Fruit fly (Drosophila melanogaster): ENCODE results near the gene CG16753.
A peak's percentile ranks its signal among the peaks of the same experiment; 100 is the strongest.

Gene CG16753

dm6 chr3L:3081146-3081872 is 26.4 kb downstream of the CG16753 start (continued):
- TF ChIP-seq CG6276 (GFP tag; optimal IDR thresholded peaks at IDR 0.05) = peak; percentile 99
- TF ChIP-seq CG6854 (GFP tag; optimal IDR thresholded peaks at IDR 0.05) = peak; percentile 99
- peak; percentile 96 for TF ChIP-seq ss (GFP tag; optimal IDR thresholded peaks at IDR 0.05)
- peak; percentile 86 for TF ChIP-seq Blimp-1 (GFP tag; optimal IDR thresholded peaks at IDR 0.05)
- peak; percentile 99 for TF ChIP-seq CG8119 (GFP tag; IDR thresholded peaks at IDR 0.05)
- TF ChIP-seq Hr4 (GFP tag; optimal IDR thresholded peaks at IDR 0.05) = peak; percentile 99
- TF ChIP-seq CG4318 (GFP tag; optimal IDR thresholded peaks at IDR 0.05) = peak; percentile 98
- TF ChIP-seq CG8319 (GFP tag; optimal IDR thresholded peaks at IDR 0.05) = peak; percentile 97
- peak; percentile 98 for TF ChIP-seq Lpt (GFP tag; optimal IDR thresholded peaks at IDR 0.05)

DNA sequence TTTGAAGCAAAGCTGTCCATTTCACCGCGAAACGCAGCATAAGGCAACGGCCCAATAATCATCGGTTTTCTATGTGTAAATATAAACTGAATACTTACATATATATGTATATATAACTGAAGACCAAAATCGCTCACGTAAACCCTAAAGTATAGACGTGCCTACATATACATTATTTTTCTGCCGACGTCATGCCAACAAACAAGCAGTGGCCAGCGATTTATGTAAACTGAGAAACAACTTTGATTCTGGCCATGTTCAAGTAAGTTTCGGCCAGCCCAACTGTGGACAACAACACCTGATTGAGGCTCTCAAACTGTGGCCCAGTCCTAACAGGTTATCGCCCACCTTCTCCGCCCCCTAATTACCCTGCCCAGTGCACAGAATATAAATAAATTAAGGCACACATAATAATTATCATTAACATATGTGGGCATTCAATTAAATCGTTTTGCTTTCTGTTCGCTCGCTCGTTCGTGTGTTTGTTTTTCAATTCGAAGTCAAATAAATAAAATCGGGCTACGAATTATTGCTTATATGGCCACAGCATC is 27.2 kb downstream of the CG16753 start:
- peak; percentile 77 for TF ChIP-seq svp (GFP tag)
- TF ChIP-seq fkh (GFP tag; optimal IDR thresholded peaks at IDR 0.05) = peak; percentile 49
- no peak for TF ChIP-seq salr (GFP tag; optimal IDR thresholded peaks at IDR 0.05)

DNA sequence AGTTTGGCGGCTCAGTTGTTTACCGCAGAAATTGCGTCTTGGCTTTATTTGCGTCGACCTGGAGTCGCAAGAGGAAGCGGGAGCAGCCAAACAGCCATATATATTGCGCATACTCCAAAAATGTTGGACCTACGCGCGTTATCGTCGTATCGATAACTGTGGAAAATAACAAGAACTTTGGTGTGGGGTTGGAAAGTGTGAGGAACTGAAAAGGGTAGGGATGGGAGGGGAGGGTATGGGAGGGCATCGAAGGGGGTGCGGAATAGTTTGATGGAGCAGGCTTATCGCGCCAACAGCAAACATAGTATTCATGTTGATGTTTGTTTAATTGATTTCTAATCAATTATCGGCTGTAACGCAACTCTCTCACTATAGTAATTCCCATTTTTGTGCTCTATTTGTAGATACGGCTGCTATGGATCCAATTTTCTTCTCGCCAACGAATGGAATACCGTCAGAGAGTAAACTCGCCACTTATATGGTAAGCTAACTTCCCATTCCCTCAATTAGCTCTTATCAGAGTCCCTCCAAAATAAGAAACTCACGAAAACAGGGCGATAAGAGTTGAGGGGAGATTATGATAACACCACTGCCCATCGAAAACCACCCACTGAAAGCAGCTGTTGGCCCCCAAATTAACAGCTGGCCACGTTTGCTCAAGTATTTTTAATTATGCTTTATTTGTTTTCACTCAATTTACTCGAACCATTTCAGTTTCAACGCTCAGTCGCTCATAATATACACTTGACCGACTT is 28.6 kb downstream of the CG16753 start:
- TF ChIP-seq vri (GFP tag; optimal IDR thresholded peaks at IDR 0.05) = peak; percentile 48
- TF ChIP-seq fkh (GFP tag; optimal IDR thresholded peaks at IDR 0.05) = peak; percentile 92
- TF ChIP-seq Sox14 (GFP tag; optimal IDR thresholded peaks at IDR 0.05) = no peak

dm6 chr3L:3089012-3089411 is 34.1 kb downstream of the CG16753 start:
- TF ChIP-seq CG6276 (GFP tag; optimal IDR thresholded peaks at IDR 0.05) = no peak
- no peak for TF ChIP-seq salr (GFP tag; optimal IDR thresholded peaks at IDR 0.05)
- TF ChIP-seq net (GFP tag; optimal IDR thresholded peaks at IDR 0.05) = no peak
- TF ChIP-seq CG9139 (GFP tag; optimal IDR thresholded peaks at IDR 0.05) = no peak
- TF ChIP-seq CG15336 (GFP tag; IDR thresholded peaks at IDR 0.05) = no peak
- TF ChIP-seq Smox (GFP tag; optimal IDR thresholded peaks at IDR 0.05) = no peak

- no peak for TF ChIP-seq CG31627 (GFP tag; optimal IDR thresholded peaks at IDR 0.05)
- peak; percentile 43 for TF ChIP-seq cyc (GFP tag; optimal IDR thresholded peaks at IDR 0.05)
- TF ChIP-seq spab (GFP tag; optimal IDR thresholded peaks at IDR 0.05) = no peak
- TF ChIP-seq svp (GFP tag) = no peak
- no peak for TF ChIP-seq pdm3 (GFP tag; optimal IDR thresholded peaks at IDR 0.05)
- no peak for TF ChIP-seq OdsH (GFP tag; optimal IDR thresholded peaks at IDR 0.05)
- TF ChIP-seq vri (GFP tag; optimal IDR thresholded peaks at IDR 0.05) = peak; percentile 25
- TF ChIP-seq Met (GFP tag; optimal IDR thresholded peaks at IDR 0.05) = no peak
- TF ChIP-seq CG6792 (GFP tag; optimal IDR thresholded peaks at IDR 0.05) = peak; percentile 17
- peak; percentile 7 for TF ChIP-seq CG3032 (tag; optimal IDR thresholded peaks at IDR 0.05)
- TF ChIP-seq CG6163 (GFP tag; IDR thresholded peaks at IDR 0.05) = peak; percentile 48; the same call in 1 of the 3 replicates
- TF ChIP-seq CG10631 (GFP tag; optimal IDR thresholded peaks at IDR 0.05) = peak; percentile 16
- TF ChIP-seq CG15336 (GFP tag; IDR thresholded peaks at IDR 0.05) = 0 out of 2 replicates have a peak, but pooled peaks have one; percentile 25
- TF ChIP-seq CG6854 (GFP tag; optimal IDR thresholded peaks at IDR 0.05) = peak; percentile 5
- TF ChIP-seq acj6 (GFP tag; optimal IDR thresholded peaks at IDR 0.05) = no peak
- TF ChIP-seq Hr38 (GFP tag; optimal IDR thresholded peaks at IDR 0.05) = no peak
- no peak for TF ChIP-seq CG9139 (GFP tag; optimal IDR thresholded peaks at IDR 0.05)
- TF ChIP-seq lz (GFP tag; optimal IDR thresholded peaks at IDR 0.05) = peak; percentile 56
- no peak for TF ChIP-seq Blimp-1 (GFP tag; optimal IDR thresholded peaks at IDR 0.05)
- TF ChIP-seq Eip78C (GFP tag) = peak; percentile 79
- TF ChIP-seq Eip93F (GFP tag; optimal IDR thresholded peaks at IDR 0.05) = peak; percentile 38
- no peak for TF ChIP-seq CG1621 (tag; optimal IDR thresholded peaks at IDR 0.05)
- no peak for TF ChIP-seq CG4318 (GFP tag; optimal IDR thresholded peaks at IDR 0.05)
- TF ChIP-seq Eip75B (GFP tag; optimal IDR thresholded peaks at IDR 0.05) = no peak
- TF ChIP-seq Hr39 (GFP tag; optimal IDR thresholded peaks at IDR 0.05) = no peak
- no peak for TF ChIP-seq CG11294 (GFP tag; IDR thresholded peaks at IDR 0.05)
- TF ChIP-seq dsx (GFP tag; optimal IDR thresholded peaks at IDR 0.05; ENCODE audit: poor library complexity, severe bottlenecking) = peak; percentile 50
These were observed 35.9 kb downstream of the CG16753 start for dm6 chr3L:3090581-3091345.

All from whole organism, prepupa.